Fruit fly (Drosophila melanogaster) whole organism, pupa: ENCODE measurements around the gene COX6AL2.

Source experiments
- CG10348 ChIP-seq: fragments of 200-800 bp; sonication (Bioruptor generic); IDR thresholded peaks from 2 replicates; pipeline ENCODE4 v1.3.6; 2022; ENCODE audit warnings: missing biosample characterization, missing genetic modification characterization
- CG12605 ChIP-seq: fragments of 200-800 bp; sonication (Bioruptor generic); IDR thresholded peaks from 2 replicates; pipeline ENCODE4 v1.3.6; 2022; ENCODE audit warnings: missing biosample characterization, missing genetic modification characterization
- CG32121 ChIP-seq: fragments of 200-800 bp; sonication (Bioruptor generic); IDR thresholded peaks from 2 replicates; pipeline ENCODE4 v1.3.6; 2022; ENCODE audit warnings: missing biosample characterization, missing genetic modification characterization
- CG8301 ChIP-seq: fragments of 200-800 bp; sonication (Bioruptor generic); optimal IDR thresholded peaks from 2 replicates; lab custom pipeline; 2018; ENCODE audit warnings: missing biosample characterization, mild to moderate bottlenecking, missing genetic modification characterization
- CG9948 ChIP-seq: fragments of 200-800 bp; sonication (Bioruptor generic); optimal IDR thresholded peaks from 2 replicates; lab custom pipeline; 2018; ENCODE audit warnings: missing biosample characterization, mild to moderate bottlenecking, missing genetic modification characterization, moderate library complexity
- D1 ChIP-seq: fragments of 200-800 bp; sonication (Bioruptor generic); optimal IDR thresholded peaks from 2 replicates; lab custom pipeline; 2018; ENCODE audit warnings: missing biosample characterization, mild to moderate bottlenecking, missing genetic modification characterization, moderate library complexity
- EcR ChIP-seq: fragments of 200-800 bp; sonication (Bioruptor generic); optimal IDR thresholded peaks from 3 replicates; lab custom pipeline; 2019; ENCODE audit warnings: missing biosample characterization, missing genetic modification characterization, mild to moderate bottlenecking, moderate library complexity, missing genetic modification reagents
- Pif1A ChIP-seq: fragments of 200-800 bp; sonication (Bioruptor generic); optimal IDR thresholded peaks from 3 replicates; lab custom pipeline; 2016; ENCODE audit warnings: missing biosample characterization, missing genetic modification characterization
- fd96Ca ChIP-seq: fragments of 200-800 bp; sonication (Bioruptor generic); IDR thresholded peaks from 3 replicates; pipeline ENCODE4 v1.3.6; 2022; ENCODE audit warnings: missing biosample characterization, missing genetic modification characterization
- gl ChIP-seq: fragments of 200-800 bp; sonication (Bioruptor generic); optimal IDR thresholded peaks from 2 replicates; lab custom pipeline; 2018; ENCODE audit warnings: missing biosample characterization, mild to moderate bottlenecking, missing genetic modification characterization
- rn ChIP-seq: fragments of 200-800 bp; sonication (Bioruptor generic); IDR thresholded peaks from 2 replicates; pipeline ENCODE4 v1.3.6; 2022; ENCODE audit warnings: missing biosample characterization, missing genetic modification characterization

DNA sequence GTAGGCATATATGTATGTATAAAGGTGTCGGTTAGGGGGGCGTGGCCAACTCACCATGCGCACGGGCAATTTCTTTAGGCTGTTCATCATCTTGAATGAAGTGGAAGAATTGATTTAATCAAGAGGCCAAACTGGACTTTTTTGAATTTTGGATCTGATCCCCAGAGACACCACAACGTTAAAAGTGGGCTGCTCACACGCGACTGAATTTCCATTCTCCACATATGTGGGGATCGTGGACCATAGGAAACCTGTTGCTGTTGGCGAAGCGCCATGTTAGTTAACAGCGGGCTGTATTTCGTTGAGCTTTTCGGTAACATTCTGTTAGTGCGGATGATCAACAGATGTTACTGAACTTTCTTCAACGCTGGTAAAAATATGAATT is 15.9 kb downstream of the COX6AL2 start, which contains the start of gene CG3902:
- TF ChIP-seq CG8301 (tag; lab: Kevin White, UChicago) (no peak), fd96Ca (GFP tag; lab: Robert Waterston, UW) (no peak), CG12605 (GFP tag; lab: Robert Waterston, UW) (no peak), CG9948 (tag; lab: Kevin White, UChicago) (no peak), rn (GFP tag; lab: Robert Waterston, UW) (no peak), CG10348 (GFP tag; lab: Robert Waterston, UW) (no peak), D1 (tag; lab: Kevin White, UChicago) (no peak), EcR (GFP tag; lab: Kevin White, UChicago) (peak; percentile 66), CG32121 (peak; percentile 37; the same call in 1 of the 2 replicates), gl (tag; lab: Kevin White, UChicago) (no peak), Pif1A (GFP tag; lab: Kevin White, UChicago) (no peak)
